Worm (Caenorhabditis elegans): ENCODE measurements around the gene bath-28.
A peak's percentile ranks its signal among the peaks of the same experiment; 100 is the strongest.

Gene bath-28

ce11 chrII:3327104-3327503 lies 17.7 kb downstream of the bath-28 start, which contains the start of gene Y46D2A.3:
Gene Y46D2A.3 (minus strand): TSS chrII:3327204.
- TF ChIP-seq sea-2 (GFP tag; optimal IDR thresholded peaks at IDR 0.05) (no peak), ceh-82 (tag; optimal IDR thresholded peaks at IDR 0.05) (no peak), nhr-77 (tag; optimal IDR thresholded peaks at IDR 0.05) (no peak), lin-15B (tag; optimal IDR thresholded peaks at IDR 0.05) (no peak), nhr-23 (tag; optimal IDR thresholded peaks at IDR 0.05) (no peak), ceh-16 (tag; optimal IDR thresholded peaks at IDR 0.05) (no peak), ZK546.5 (tag; optimal IDR thresholded peaks at IDR 0.05) (no peak), fkh-10 (GFP tag; optimal IDR thresholded peaks at IDR 0.05) (no peak)

DNA sequence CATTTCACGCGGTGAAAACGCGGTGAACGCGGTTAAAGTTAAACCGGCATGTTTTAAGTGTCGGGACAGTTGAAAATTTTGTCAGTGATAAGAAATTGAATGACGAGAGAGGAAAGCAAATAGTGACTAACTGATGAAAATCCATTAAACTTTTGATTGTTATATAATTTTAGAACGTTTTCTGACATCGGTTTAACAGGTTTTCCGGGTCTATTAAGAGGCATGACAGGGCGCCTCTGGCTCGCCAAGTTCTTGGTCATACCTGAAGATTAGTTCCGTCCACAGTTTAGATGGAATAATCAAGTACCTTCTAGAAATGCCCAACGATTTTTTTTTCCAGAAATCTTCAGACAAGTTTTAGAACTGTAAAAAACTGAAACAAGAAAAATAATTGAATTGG lies 21.6 kb downstream of the bath-28 start, which contains the start of gene Y46D2A.2:
TSS of gene Y46D2A.2 (minus strand) at position 101 of the 400 bp plus-strand sequence.
- TF ChIP-seq nhr-43 (tag; optimal IDR thresholded peaks at IDR 0.05; ENCODE audit: poor library complexity, severe bottlenecking) (no peak), fkh-2 (tag; optimal IDR thresholded peaks at IDR 0.05) (no peak), R02D3.7 (tag; optimal IDR thresholded peaks at IDR 0.05) (no peak), elt-2 (tag; optimal IDR thresholded peaks at IDR 0.05) (peak; percentile 28), pqm-1 (tag; optimal IDR thresholded peaks at IDR 0.05) (no peak)

ce11 chrII:3322257-3322656 lies 22.5 kb downstream of the bath-28 start, which contains the start of gene Y46D2A.1:
Gene Y46D2A.1 (plus strand): TSS chrII:3322557.
- TF ChIP-seq nhr-12 (tag; optimal IDR thresholded peaks at IDR 0.05) (no peak), elt-2 (tag; optimal IDR thresholded peaks at IDR 0.05) (peak; percentile 63)

ce11 chrII:3318839-3319238 lies 25.9 kb downstream of the bath-28 start:
- peak; percentile 91 for TF ChIP-seq elt-2 (tag; optimal IDR thresholded peaks at IDR 0.05)
- no peak for TF ChIP-seq egl-5 (tag; optimal IDR thresholded peaks at IDR 0.05)

DNA sequence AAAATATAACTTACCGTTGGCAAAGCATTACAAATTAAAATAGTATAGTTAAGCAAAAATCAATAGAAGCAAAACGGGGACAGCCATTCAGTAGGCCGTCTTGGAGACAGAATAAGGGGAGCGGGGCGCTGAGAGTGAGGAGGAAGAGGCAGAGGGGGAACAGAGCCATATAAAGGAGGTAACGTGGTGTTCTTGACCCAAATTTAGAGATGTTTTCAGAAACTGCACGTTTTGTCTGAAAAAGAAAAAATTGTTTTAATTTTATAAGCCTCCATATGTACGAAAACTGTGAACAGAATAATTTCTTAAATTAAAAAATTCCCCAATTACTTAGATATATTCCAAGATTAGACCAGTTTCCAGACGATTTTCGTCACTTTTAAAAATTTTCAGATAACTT lies 31.3 kb downstream of the bath-28 start, which contains the start of gene F39E9.6:
TSS of gene F39E9.6 (minus strand) at position 101 of the 400 bp plus-strand sequence.
- TF ChIP-seq skn-1 (tag; optimal IDR thresholded peaks at IDR 0.05) (no peak), mml-1 (tag; optimal IDR thresholded peaks at IDR 0.05) (no peak), daf-12 (tag; optimal IDR thresholded peaks at IDR 0.05) (no peak), nhr-237 (tag; optimal IDR thresholded peaks at IDR 0.05) (no peak), nhr-25 (tag; optimal IDR thresholded peaks at IDR 0.05) (no peak), nhr-28 (tag; optimal IDR thresholded peaks at IDR 0.05) (no peak), sea-2 (GFP tag; optimal IDR thresholded peaks at IDR 0.05) (no peak), lin-15B (tag; optimal IDR thresholded peaks at IDR 0.05) (no peak), elt-3 (tag; optimal IDR thresholded peaks at IDR 0.05) (no peak), ztf-11 (tag; optimal IDR thresholded peaks at IDR 0.05) (no peak), egl-5 (tag; optimal IDR thresholded peaks at IDR 0.05) (no peak), fkh-10 (GFP tag; optimal IDR thresholded peaks at IDR 0.05) (no peak), hmg-11 (tag; optimal IDR thresholded peaks at IDR 0.05) (no peak), mdl-1 (tag; optimal IDR thresholded peaks at IDR 0.05) (no peak), aly-2 (tag; optimal IDR thresholded peaks at IDR 0.05) (no peak), egl-27 (tag; optimal IDR thresholded peaks at IDR 0.05) (no peak), elt-2 (tag; optimal IDR thresholded peaks at IDR 0.05) (no peak), zag-1 (tag; optimal IDR thresholded peaks at IDR 0.05) (no peak)

DNA sequence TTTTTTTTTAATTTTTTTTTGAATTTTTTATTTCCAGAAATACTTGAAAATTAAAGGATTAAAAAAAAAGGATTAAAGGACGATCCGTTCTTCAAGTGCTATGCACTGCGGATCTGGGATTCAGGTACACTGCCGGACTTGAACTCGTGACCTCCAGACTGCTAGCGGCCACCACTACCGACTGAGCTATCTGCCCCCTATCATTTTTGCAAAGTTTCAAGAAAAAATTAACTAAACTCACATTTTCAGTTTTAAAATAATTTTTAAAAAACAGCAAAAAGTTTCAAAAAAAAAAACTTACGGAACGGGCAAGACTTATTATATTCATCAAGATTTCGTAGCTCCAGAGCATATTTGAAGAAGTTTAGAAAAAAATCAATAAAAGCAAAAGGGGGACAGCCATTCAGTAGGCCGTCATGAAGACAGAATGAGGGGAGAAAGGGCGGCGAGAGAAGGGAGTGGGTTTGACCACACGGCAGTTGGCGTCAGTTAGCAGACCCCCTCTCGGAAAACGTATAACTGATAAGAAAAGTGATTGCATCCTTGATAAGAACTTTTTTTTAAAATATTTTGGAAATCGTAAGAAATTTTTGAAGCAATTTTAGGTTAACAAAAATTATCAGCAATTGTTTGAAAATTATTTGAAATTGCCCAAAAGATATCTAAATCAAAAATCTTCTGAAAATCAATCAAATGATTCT lies 33.7 kb downstream of the bath-28 start:
- no peak for TF ChIP-seq skn-1 (tag; optimal IDR thresholded peaks at IDR 0.05)
- no peak for TF ChIP-seq nhr-237 (tag; optimal IDR thresholded peaks at IDR 0.05)
- TF ChIP-seq elt-2 (tag; optimal IDR thresholded peaks at IDR 0.05): peak; percentile 46

- TF ChIP-seq pha-4 (tag; optimal IDR thresholded peaks at IDR 0.05) (peak; percentile 45), ceh-16 (tag; optimal IDR thresholded peaks at IDR 0.05) (no peak), nhr-12 (tag; optimal IDR thresholded peaks at IDR 0.05) (no peak), ceh-28 (tag; optimal IDR thresholded peaks at IDR 0.05) (peak; percentile 37), nhr-25 (tag; optimal IDR thresholded peaks at IDR 0.05) (no peak), elt-2 (tag; optimal IDR thresholded peaks at IDR 0.05) (peak; percentile 30), ztf-11 (tag; optimal IDR thresholded peaks at IDR 0.05) (no peak)
Measured at ce11 chrII:3303582-3303981, 41.2 kb downstream of the bath-28 start.

Measured in whole organism, L3 larva.